Worm (Caenorhabditis elegans) whole organism, early embryonic: ENCODE data around the gene C44H9.5.

ENCODE experiments used
- B0310.2 ChIP-seq: sonication (generic microtip); optimal IDR thresholded peaks from 2 replicates; lab custom pipeline; 2016; ENCODE audit warnings: mild to moderate bottlenecking, missing genetic modification characterization, missing compliant biosample characterization
- ama-1 ChIP-seq: fragments of 150-350 bp; optimal IDR thresholded peaks from 2 replicates; lab custom pipeline; 2014
- ceh-13 ChIP-seq: fragments of 200-800 bp; sonication (Bioruptor generic); optimal IDR thresholded peaks from 2 replicates; lab custom pipeline; 2018; ENCODE audit warnings: mild to moderate bottlenecking, missing genetic modification characterization, missing compliant biosample characterization
- ceh-36 ChIP-seq: sonication (generic microtip); optimal IDR thresholded peaks from 2 replicates; lab custom pipeline; 2016; ENCODE audit warnings: missing genetic modification characterization, inconsistent platforms, missing compliant biosample characterization
- ets-7 ChIP-seq: sonication (generic microtip); optimal IDR thresholded peaks from 2 replicates; lab custom pipeline; 2016; ENCODE audit warnings: missing genotype, missing genetic modification characterization, missing compliant biosample characterization
- hmg-4 ChIP-seq: fragments of 200-800 bp; sonication (Bioruptor generic); optimal IDR thresholded peaks from 2 replicates; lab custom pipeline; 2018; ENCODE audit warnings: mild to moderate bottlenecking, missing genetic modification characterization, missing compliant biosample characterization
- sea-1 ChIP-seq: fragments of 200-800 bp; sonication (Bioruptor generic); conservative IDR thresholded peaks from 2 replicates; pipeline ENCODE4 v1.3.6; 2022; ENCODE audit warnings: missing genetic modification characterization, missing compliant biosample characterization
- tra-4 ChIP-seq: sonication (generic microtip); optimal IDR thresholded peaks from 2 replicates; lab custom pipeline; 2017; ENCODE audit warnings: missing genetic modification characterization, missing compliant biosample characterization

- TF ChIP-seq ama-1 (no peak), hmg-4 (GFP tag; lab: Kevin White, UChicago) (no peak), sea-1 (GFP tag; lab: Robert Waterston, UW) (no peak), ets-7 (tag; lab: Kevin White, UChicago) (no peak), ceh-36 (tag; lab: Kevin White, UChicago) (no peak), tra-4 (no peak), ceh-13 (GFP tag; lab: Kevin White, UChicago) (no peak), B0310.2 (tag; lab: Kevin White, UChicago) (no peak)
Observed at ce11 chrV:12895772-12896171, 46.1 kb upstream of the C44H9.5 start, which contains the start of gene ttbk-7.
